Worm (Caenorhabditis elegans) whole organism, L4 larva: ENCODE data around the gene npp-19.

Source experiments
- D1046.2 ChIP-seq: fragments of 200-800 bp; sonication (Bioruptor generic); IDR thresholded peaks from 2 replicates; pipeline ENCODE4 v1.3.6; 2022; ENCODE audit warnings: missing genetic modification characterization, missing compliant biosample characterization
- F10B5.3 ChIP-seq: sonication (generic microtip); optimal IDR thresholded peaks from 2 replicates; lab custom pipeline; 2016; ENCODE audit warnings: mild to moderate bottlenecking, missing genetic modification characterization, missing compliant biosample characterization
- F44E2.7 ChIP-seq: fragments of 200-800 bp; sonication (Bioruptor generic); IDR thresholded peaks from 2 replicates; pipeline ENCODE4 v2.1.2; 2022; ENCODE audit warnings: missing genetic modification characterization, missing compliant biosample characterization
- Y48G9A.11 ChIP-seq: fragments of 200-800 bp; sonication (Bioruptor generic); IDR thresholded peaks from 2 replicates; pipeline ENCODE4 v1.3.6; 2022; ENCODE audit warnings: missing genetic modification reagents, missing genetic modification characterization, missing compliant biosample characterization
- Y75B8A.6 ChIP-seq: fragments of 200-800 bp; sonication (Bioruptor generic); IDR thresholded peaks from 2 replicates; pipeline ENCODE4 v1.3.6; 2022; ENCODE audit warnings: missing genetic modification reagents, missing genetic modification characterization, missing compliant biosample characterization
- ZK546.5 ChIP-seq, 2 experiments: sonication (generic microtip); optimal IDR thresholded peaks; 2 replicates each; lab custom pipeline; 2017; ENCODE audit warnings: missing biosample characterization in 2 of 2, missing genetic modification characterization in 2 of 2
- aha-1 ChIP-seq: fragments of 150-350 bp; peaks from one replicate; lab custom pipeline; 2014; ENCODE audit warnings: missing biosample characterization, missing genetic modification characterization
- aly-2 ChIP-seq: sonication (generic microtip); optimal IDR thresholded peaks from 2 replicates; lab custom pipeline; 2018; ENCODE audit warnings: missing biosample characterization, missing genetic modification characterization
- ama-1 ChIP-seq: fragments of 150-350 bp; optimal IDR thresholded peaks from 2 replicates; lab custom pipeline; 2014; ENCODE audit warnings: inconsistent platforms, mixed read lengths
- arid-1 ChIP-seq: fragments of 200-800 bp; sonication (Bioruptor generic); conservative IDR thresholded peaks from 2 replicates; pipeline ENCODE4 v1.3.6; 2022; ENCODE audit warnings: missing genetic modification reagents, missing genetic modification characterization, missing compliant biosample characterization
- attf-4 ChIP-seq: sonication (generic microtip); optimal IDR thresholded peaks from 3 replicates; lab custom pipeline; 2017; ENCODE audit warnings: missing biosample characterization, missing genetic modification characterization
- ceh-28 ChIP-seq: fragments of 150-350 bp; optimal IDR thresholded peaks from 2 replicates; lab custom pipeline; 2014; ENCODE audit warnings: missing biosample characterization, missing genetic modification reagents, missing genetic modification characterization
- ceh-32 ChIP-seq: sonication (generic microtip); optimal IDR thresholded peaks from 2 replicates; lab custom pipeline; 2016; ENCODE audit warnings: mild to moderate bottlenecking, missing genetic modification characterization, missing compliant biosample characterization; ENCODE audit not compliant: poor library complexity
- ceh-44 ChIP-seq: fragments of 200-800 bp; sonication (Bioruptor generic); IDR thresholded peaks from 2 replicates; pipeline ENCODE4 v1.3.6; 2022; ENCODE audit warnings: missing genetic modification reagents, missing genetic modification characterization, missing compliant biosample characterization
- ceh-62 ChIP-seq: sonication (generic microtip); optimal IDR thresholded peaks from 2 replicates; lab custom pipeline; 2017; ENCODE audit warnings: missing biosample characterization, missing genetic modification characterization
- daf-8 ChIP-seq: fragments of 200-800 bp; sonication (Bioruptor generic); IDR thresholded peaks from 2 replicates; pipeline ENCODE4 v1.3.6; 2022; ENCODE audit warnings: missing genetic modification characterization, missing compliant biosample characterization
- duxl-1 ChIP-seq: sonication (generic microtip); optimal IDR thresholded peaks from 2 replicates; lab custom pipeline; 2016; ENCODE audit warnings: mild to moderate bottlenecking, missing genetic modification characterization, moderate library complexity, missing compliant biosample characterization; ENCODE audit not compliant: poor library complexity
- dve-1 ChIP-seq: sonication (generic microtip); optimal IDR thresholded peaks from 2 replicates; lab custom pipeline; 2017; ENCODE audit warnings: antibody characterized with exemption, mild to moderate bottlenecking, missing genetic modification characterization, missing compliant biosample characterization; ENCODE audit not compliant: insufficient read depth
- egl-27 ChIP-seq: sonication (generic microtip); optimal IDR thresholded peaks from 3 replicates; lab custom pipeline; 2017; ENCODE audit warnings: missing biosample characterization, missing genetic modification reagents, missing genetic modification characterization
- egl-43 ChIP-seq: fragments of 200-800 bp; sonication (Bioruptor generic); IDR thresholded peaks from 2 replicates; pipeline ENCODE4 v1.3.6; 2022; ENCODE audit warnings: missing genetic modification reagents, missing genetic modification characterization, missing compliant biosample characterization
- fos-1 ChIP-seq: fragments of 150-350 bp; optimal IDR thresholded peaks from 2 replicates; lab custom pipeline; 2014; ENCODE audit warnings: missing biosample characterization, missing genetic modification characterization
- gei-8 ChIP-seq: fragments of 200-800 bp; sonication (Bioruptor generic); optimal IDR thresholded peaks from 2 replicates; lab custom pipeline; 2018; ENCODE audit warnings: mild to moderate bottlenecking, missing genetic modification characterization, missing compliant biosample characterization
- hmg-1.1 ChIP-seq: fragments of 200-800 bp; sonication (Bioruptor generic); IDR thresholded peaks from 2 replicates; pipeline ENCODE4 v1.3.6; 2022; ENCODE audit warnings: missing genetic modification reagents, missing genetic modification characterization, missing compliant biosample characterization
- jun-1 ChIP-seq: fragments of 150-350 bp; optimal IDR thresholded peaks from 2 replicates; lab custom pipeline; 2014; ENCODE audit warnings: missing biosample characterization, missing genetic modification reagents, missing genetic modification characterization
- lin-29 ChIP-seq: fragments of 200-800 bp; sonication (Bioruptor generic); IDR thresholded peaks from 2 replicates; pipeline ENCODE4 v1.3.6; 2022; ENCODE audit warnings: missing genetic modification reagents, missing genetic modification characterization, missing compliant biosample characterization
- lin-38 ChIP-seq: fragments of 200-800 bp; sonication (Bioruptor generic); IDR thresholded peaks from 2 replicates; pipeline ENCODE4 v1.3.6; 2022; ENCODE audit warnings: missing genetic modification reagents, missing genetic modification characterization, missing compliant biosample characterization
- lin-39 ChIP-seq: fragments of 150-350 bp; optimal IDR thresholded peaks from 2 replicates; lab custom pipeline; 2014; ENCODE audit warnings: missing biosample characterization, missing genetic modification reagents, missing genetic modification characterization
- mdl-1 ChIP-seq, 2 experiments: fragments of 150-350 bp in 1 of 2; sonication (generic microtip) in 1 of 2; optimal IDR thresholded peaks; 2 replicates each; lab custom pipeline; 2014 to 2017; ENCODE audit warnings: missing biosample characterization in 2 of 2, missing genetic modification characterization in 2 of 2
- mdt-29 ChIP-seq: fragments of 200-800 bp; sonication (Bioruptor generic); IDR thresholded peaks from 2 replicates; pipeline ENCODE4 v1.3.6; 2022; ENCODE audit warnings: missing genetic modification reagents, missing genetic modification characterization, missing compliant biosample characterization
- mep-1 ChIP-seq: fragments of 150-350 bp; sonication (generic microtip); optimal IDR thresholded peaks from 3 replicates; lab custom pipeline; 2014; ENCODE audit warnings: missing biosample characterization, missing genetic modification characterization
- mes-2 ChIP-seq: sonication (generic microtip); optimal IDR thresholded peaks from 2 replicates; lab custom pipeline; 2016; ENCODE audit warnings: missing genotype, mild to moderate bottlenecking, missing genetic modification characterization, missing compliant biosample characterization; ENCODE audit not compliant: poor library complexity, severe bottlenecking
- nhr-10 ChIP-seq: fragments of 150-350 bp; optimal IDR thresholded peaks from 2 replicates; lab custom pipeline; 2014; ENCODE audit warnings: missing biosample characterization, missing genetic modification characterization
- nhr-25 ChIP-seq: sonication (generic microtip); optimal IDR thresholded peaks from 2 replicates; lab custom pipeline; 2017; ENCODE audit warnings: missing genetic modification characterization, mild to moderate bottlenecking, missing compliant biosample characterization, antibody characterized with exemption, moderate library complexity, borderline replicate concordance; ENCODE audit not compliant: insufficient read depth
- nhr-28 ChIP-seq: fragments of 150-350 bp; optimal IDR thresholded peaks from 2 replicates; lab custom pipeline; 2014; ENCODE audit warnings: missing biosample characterization, missing genetic modification characterization
- nhr-6 ChIP-seq: fragments of 150-350 bp; optimal IDR thresholded peaks from 2 replicates; lab custom pipeline; 2014; ENCODE audit warnings: missing biosample characterization, missing genetic modification characterization
- nhr-76 ChIP-seq: fragments of 150-350 bp; optimal IDR thresholded peaks from 2 replicates; lab custom pipeline; 2014; ENCODE audit warnings: missing biosample characterization, missing genetic modification characterization
- pha-4 ChIP-seq, 2 experiments: fragments of 150-350 bp in 1 of 2; fragments of 200-800 bp in 1 of 2; sonication (Bioruptor generic) in 1 of 2; IDR thresholded peaks in 1 of 2; optimal IDR thresholded peaks in 1 of 2; 2 replicates each; pipeline versions ENCODE4 v1.3.6 to Lab custom; 2014 to 2022; ENCODE audit warnings: missing genetic modification characterization in 2 of 2, missing genetic modification reagents in 2 of 2, missing biosample characterization in 1 of 2, missing compliant biosample characterization in 1 of 2
- rbr-2 ChIP-seq: sonication (generic microtip); optimal IDR thresholded peaks from 2 replicates; lab custom pipeline; 2016; ENCODE audit warnings: missing genotype, missing genetic modification characterization, missing compliant biosample characterization
- saeg-2 ChIP-seq: fragments of 200-800 bp; sonication (Bioruptor generic); IDR thresholded peaks from 2 replicates; pipeline ENCODE4 v1.3.6; 2022; ENCODE audit warnings: missing genetic modification reagents, missing genetic modification characterization, missing compliant biosample characterization
- set-16 ChIP-seq: fragments of 200-800 bp; sonication (Bioruptor generic); IDR thresholded peaks from 2 replicates; pipeline ENCODE4 v1.3.6; 2022; ENCODE audit warnings: missing genetic modification reagents, missing genetic modification characterization, missing compliant biosample characterization
- skn-1 ChIP-seq: fragments of 150-350 bp; optimal IDR thresholded peaks from 2 replicates; lab custom pipeline; 2014; ENCODE audit warnings: missing biosample characterization, missing genetic modification characterization
- snpc-1.2 ChIP-seq: fragments of 200-800 bp; sonication (Bioruptor generic); IDR thresholded peaks from 2 replicates; pipeline ENCODE4 v1.3.6; 2022; ENCODE audit warnings: missing genetic modification reagents, missing genetic modification characterization, missing compliant biosample characterization
- spr-1 ChIP-seq: sonication (generic microtip); optimal IDR thresholded peaks from 2 replicates; lab custom pipeline; 2016; ENCODE audit warnings: mild to moderate bottlenecking, missing genetic modification characterization, missing compliant biosample characterization
- spr-3 ChIP-seq: fragments of 200-800 bp; sonication (Bioruptor generic); optimal IDR thresholded peaks from 2 replicates; lab custom pipeline; 2018; ENCODE audit warnings: mild to moderate bottlenecking, missing genetic modification characterization, missing compliant biosample characterization
- tra-1 ChIP-seq: fragments of 200-800 bp; sonication (Bioruptor generic); IDR thresholded peaks from 2 replicates; pipeline ENCODE4 v1.3.6; 2022; ENCODE audit warnings: missing genetic modification reagents, missing genetic modification characterization, missing compliant biosample characterization
- unc-130 ChIP-seq: sonication (generic microtip); optimal IDR thresholded peaks from 2 replicates; lab custom pipeline; 2016; ENCODE audit warnings: missing genetic modification reagents, missing genetic modification characterization, missing compliant biosample characterization
- unc-62 ChIP-seq, 3 experiments: fragments of 150-350 bp in 1 of 3; sonication (generic microtip); optimal IDR thresholded peaks in 2 of 3; peaks in 1 of 3; 1 replicate in 1 of 3; 2 replicates in 2 of 3; lab custom pipeline; 2014 to 2017; ENCODE audit warnings: missing biosample characterization in 3 of 3, missing genetic modification characterization in 3 of 3, missing genetic modification reagents in 3 of 3, missing genotype in 1 of 3
- zfp-3 ChIP-seq: fragments of 200-800 bp; sonication (Bioruptor generic); conservative IDR thresholded peaks from 2 replicates; pipeline ENCODE4 v1.3.6; 2022; ENCODE audit warnings: missing genetic modification reagents, missing genetic modification characterization, missing compliant biosample characterization
- zip-11 ChIP-seq: fragments of 200-800 bp; sonication (Bioruptor generic); IDR thresholded peaks from 2 replicates; pipeline ENCODE4 v1.3.6; 2022; ENCODE audit warnings: missing genetic modification characterization, missing compliant biosample characterization
- ztf-7 ChIP-seq: fragments of 150-350 bp; optimal IDR thresholded peaks from 2 replicates; lab custom pipeline; 2014; ENCODE audit warnings: missing biosample characterization, missing genetic modification characterization

The npp-19 gene

ce11 chrII:10840067-10840466, 41.8 kb upstream of the npp-19 start (continued):
- TF ChIP-seq zfp-3 (GFP tag; lab: Robert Waterston, UW) (peak; percentile 78; the same call in 1 of the 2 replicates), lin-39 (tag; lab: Kevin White, UChicago) (no peak), tra-1 (peak; percentile 79), hmg-1.1 (GFP tag; lab: Robert Waterston, UW) (peak; percentile 94), nhr-76 (tag; lab: Kevin White, UChicago) (no peak), mes-2 (peak; percentile 91), unc-130 (GFP tag; lab: Kevin White, UChicago) (peak; percentile 64), spr-1 (tag; lab: Kevin White, UChicago) (peak; percentile 71), ama-1 (lab: Kevin White, UChicago) (peak; percentile 22), ztf-7 (tag; lab: Kevin White, UChicago) (peak; percentile 69), jun-1 (tag; lab: Kevin White, UChicago) (no peak), snpc-1.2 (peak; percentile 78), zip-11 (GFP tag; lab: Robert Waterston, UW) (0 out of 2 replicates have a peak, but pooled peaks have one; percentile 50), ceh-28 (tag; lab: Kevin White, UChicago) (no peak), mep-1 (tag; lab: Kevin White, UChicago) (peak; percentile 93), duxl-1 (peak; percentile 91), D1046.2 (peak; percentile 92), egl-27 (tag; lab: Kevin White, UChicago) (no peak), nhr-28 (tag; lab: Kevin White, UChicago) (peak; percentile 59), aly-2 (tag; lab: Kevin White, UChicago) (peak; percentile 23), lin-38 (peak; percentile 85), spr-3 (GFP tag; lab: Kevin White, UChicago) (peak; percentile 77), mdt-29 (peak; percentile 65), fos-1 (tag; lab: Kevin White, UChicago) (no peak), mdl-1 (tag; optimal IDR thresholded peaks at IDR 0.05; lab: Kevin White, UChicago) (peak; percentile 30 to 71), Y48G9A.11 (GFP tag; lab: Robert Waterston, UW) (peak; percentile 87), saeg-2 (GFP tag; lab: Robert Waterston, UW) (peak; percentile 30; the same call in 1 of the 2 replicates), skn-1 (no peak), unc-62 (GFP tag; optimal IDR thresholded peaks at IDR 0.05 in 1 of 2; lab: Kevin White, UChicago) (peak in 1 of 2 experiments; percentile 97), unc-62 (tag; optimal IDR thresholded peaks at IDR 0.05; lab: Kevin White, UChicago) (no peak), dve-1 (tag; lab: Kevin White, UChicago) (peak; percentile 78), F10B5.3 (tag; lab: Kevin White, UChicago) (peak; percentile 11), pha-4 (GFP tag; IDR thresholded peaks at IDR 0.05; lab: Robert Waterston, UW) (peak; percentile 95), pha-4 (tag; optimal IDR thresholded peaks at IDR 0.05; lab: Kevin White, UChicago) (no peak), egl-43 (GFP tag; lab: Robert Waterston, UW) (peak; percentile 94), F44E2.7 (GFP tag; lab: Robert Waterston, UW) (peak; percentile 79; the same call in 1 of the 2 replicates), Y75B8A.6 (GFP tag; lab: Robert Waterston, UW) (0 out of 2 replicates have a peak, but pooled peaks have one; percentile 60), rbr-2 (tag; lab: Kevin White, UChicago) (peak; percentile 85), attf-4 (tag; lab: Kevin White, UChicago) (no peak), daf-8 (GFP tag; lab: Robert Waterston, UW) (no peak), nhr-25 (tag; lab: Kevin White, UChicago) (peak; percentile 62), nhr-6 (tag; lab: Kevin White, UChicago) (peak; percentile 69), gei-8 (GFP tag; lab: Kevin White, UChicago) (peak; percentile 60), lin-29 (peak; percentile 64; the same call in 1 of the 2 replicates), ZK546.5 (tag; optimal IDR thresholded peaks at IDR 0.05; lab: Kevin White, UChicago) (no peak), aha-1 (tag; lab: Kevin White, UChicago) (peak; percentile 98), nhr-10 (tag; lab: Kevin White, UChicago) (peak; percentile 16), ceh-32 (tag; lab: Kevin White, UChicago) (peak; percentile 57), ceh-62 (tag; lab: Kevin White, UChicago) (no peak), arid-1 (GFP tag; lab: Robert Waterston, UW) (peak; percentile 95), ceh-44 (GFP tag; lab: Robert Waterston, UW) (peak; percentile 67; the same call in 1 of the 2 replicates), set-16 (peak; percentile 45; the same call in 1 of the 2 replicates)
